Worm (Caenorhabditis elegans): ENCODE results near the gene T27E4.5.

Gene T27E4.5

DNA sequence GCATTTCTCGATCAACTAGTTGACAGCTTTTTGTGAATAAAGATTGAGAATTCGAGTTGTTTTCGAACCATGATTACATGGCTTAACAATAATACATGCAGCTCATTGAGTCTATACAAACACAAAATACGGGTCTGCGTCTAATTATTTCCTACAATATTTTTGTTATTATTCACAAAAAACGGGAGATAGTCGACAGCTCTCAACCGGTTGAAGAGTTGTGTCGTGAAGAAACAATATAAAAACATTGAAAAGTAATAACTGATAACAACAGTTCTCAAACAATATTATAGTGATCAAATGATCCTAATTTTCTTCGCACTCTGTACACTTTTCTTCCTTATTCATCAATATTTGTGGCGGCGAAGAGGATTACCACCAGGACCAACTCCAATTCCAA lies 28.6 kb downstream of the T27E4.5 start, which contains the start of gene cyp-33B1:
Gene cyp-33B1 (plus strand): TSS at position 301 of the 400 bp plus-strand sequence.
- TF ChIP-seq skn-1 (tag; optimal IDR thresholded peaks at IDR 0.05) (no peak), C04F5.9 (tag; optimal IDR thresholded peaks at IDR 0.05) (no peak), mef-2 (tag; optimal IDR thresholded peaks at IDR 0.05) (no peak), nhr-47 (tag; optimal IDR thresholded peaks at IDR 0.05) (no peak)

DNA sequence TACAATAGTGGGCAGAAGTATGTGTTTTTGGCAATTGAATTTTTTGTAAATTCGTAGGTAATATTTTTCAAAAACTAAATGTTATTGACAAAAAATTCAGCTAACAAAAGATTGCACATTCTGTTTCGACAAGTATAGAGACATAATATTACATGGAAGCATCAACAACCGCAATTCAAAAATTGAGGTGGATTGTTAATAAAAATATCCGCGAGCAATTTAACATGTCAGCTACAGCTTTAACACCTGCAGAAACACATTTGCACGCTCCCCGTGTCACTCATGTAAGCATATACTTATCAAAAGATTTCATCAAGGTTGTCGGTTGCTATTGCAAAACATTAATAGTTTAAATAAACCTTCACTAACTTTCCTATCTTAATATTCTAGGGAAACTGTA lies 33.9 kb downstream of the T27E4.5 start, which contains the start of gene srsx-34:
Gene srsx-34 (plus strand): TSS at position 301 of the 400 bp plus-strand sequence.
- TF ChIP-seq nhr-71 (tag; optimal IDR thresholded peaks at IDR 0.05) (no peak), tbx-2 (tag; optimal IDR thresholded peaks at IDR 0.05) (no peak), aha-1 (tag; optimal IDR thresholded peaks at IDR 0.05) (no peak), efl-3 (GFP tag; optimal IDR thresholded peaks at IDR 0.05) (no peak), ces-1 (GFP tag; optimal IDR thresholded peaks at IDR 0.05) (no peak), elt-3 (tag; optimal IDR thresholded peaks at IDR 0.05) (no peak), pqm-1 (tag; optimal IDR thresholded peaks at IDR 0.05) (no peak)

ce11 chrV:9033267-9033666 lies 36.3 kb downstream of the T27E4.5 start, which contains the start of gene C25E10.4:
C25E10.4 (plus strand) TSS chrV:9033567.
- TF ChIP-seq lir-3 (tag; optimal IDR thresholded peaks at IDR 0.05; ENCODE audit: poor library complexity) (no peak), blmp-1 (tag; optimal IDR thresholded peaks at IDR 0.05) (peak; percentile 33), efl-1 (optimal IDR thresholded peaks at IDR 0.05) (no peak), efl-1 (GFP tag; optimal IDR thresholded peaks at IDR 0.05 in 1 of 2) (peak in 1 of 2 experiments; percentile 43), elt-2 (tag; optimal IDR thresholded peaks at IDR 0.05) (no peak)

- TF ChIP-seq efl-1 (optimal IDR thresholded peaks at IDR 0.05) (no peak), efl-1 (GFP tag; optimal IDR thresholded peaks at IDR 0.05 in 1 of 2) (peak in 1 of 2 experiments; percentile 40), ceh-90 (tag; optimal IDR thresholded peaks at IDR 0.05) (no peak), ces-1 (GFP tag; optimal IDR thresholded peaks at IDR 0.05) (no peak), ets-5 (GFP tag; IDR thresholded peaks at IDR 0.05) (no peak)
These were observed 39.3 kb downstream of the T27E4.5 start, which contains the start of gene C25E10.5 for ce11 chrV:9030248-9030647. C25E10.5 (plus strand) TSS chrV:9030548.

DNA sequence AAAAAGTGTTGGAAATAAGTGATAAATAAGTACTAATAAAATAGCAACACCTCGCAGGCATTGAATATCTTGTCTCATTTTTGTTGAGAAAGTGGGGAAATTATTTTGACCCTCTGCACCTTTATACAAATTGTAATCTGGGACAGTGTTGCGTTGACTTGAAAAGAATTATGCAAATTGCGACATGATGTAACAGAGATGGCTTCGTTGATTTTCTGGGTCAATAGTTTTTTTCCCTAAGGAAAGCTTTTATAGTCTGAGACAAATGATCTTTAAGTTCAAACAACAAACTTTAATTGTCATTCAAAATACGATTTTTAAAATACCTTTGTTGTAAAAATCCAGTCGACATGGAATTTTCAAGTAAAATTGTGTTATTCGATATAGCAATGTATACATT lies 44.9 kb downstream of the T27E4.5 start, which contains the start of gene bus-1:
Gene bus-1 (minus strand): TSS at position 101 of the 400 bp plus-strand sequence.
- TF ChIP-seq lin-13 (GFP tag; optimal IDR thresholded peaks at IDR 0.05) (no peak), unc-86 (tag; optimal IDR thresholded peaks at IDR 0.05) (no peak), F16B12.6 (tag; optimal IDR thresholded peaks at IDR 0.05) (no peak), pax-3 (tag; optimal IDR thresholded peaks at IDR 0.05) (no peak)

ce11 chrV:9022078-9022477 lies 47.5 kb downstream of the T27E4.5 start, which contains the start of gene oac-41:
oac-41 (minus strand) TSS chrV:9022178.
- TF ChIP-seq fos-1 (tag; optimal IDR thresholded peaks at IDR 0.05) (no peak), snpc-4 (tag; optimal IDR thresholded peaks at IDR 0.05) (no peak), nhr-71 (tag; optimal IDR thresholded peaks at IDR 0.05) (no peak), skn-1 (tag; optimal IDR thresholded peaks at IDR 0.05) (no peak), mdl-1 (tag; optimal IDR thresholded peaks at IDR 0.05) (no peak), C04F5.9 (tag; optimal IDR thresholded peaks at IDR 0.05) (no peak), ces-1 (GFP tag; optimal IDR thresholded peaks at IDR 0.05) (no peak), hlh-17 (GFP tag; optimal IDR thresholded peaks at IDR 0.05; ENCODE audit: borderline replicate concordance) (no peak), lin-15B (tag; optimal IDR thresholded peaks at IDR 0.05) (no peak), F16B12.6 (tag; optimal IDR thresholded peaks at IDR 0.05) (no peak), egl-13 (tag; optimal IDR thresholded peaks at IDR 0.05) (no peak), ceh-82 (tag; optimal IDR thresholded peaks at IDR 0.05) (no peak), zip-4 (GFP tag; optimal IDR thresholded peaks at IDR 0.05) (no peak), xbp-1 (tag; optimal IDR thresholded peaks at IDR 0.05) (no peak), nhr-237 (tag; optimal IDR thresholded peaks at IDR 0.05) (no peak), lsy-2 (tag; optimal IDR thresholded peaks at IDR 0.05) (no peak), efl-3 (GFP tag; optimal IDR thresholded peaks at IDR 0.05) (no peak), alr-1 (tag; optimal IDR thresholded peaks at IDR 0.05; ENCODE audit: borderline replicate concordance) (no peak), pag-3 (tag; optimal IDR thresholded peaks at IDR 0.05; ENCODE audit: borderline replicate concordance, insufficient read depth) (no peak)
